Fruit fly (Drosophila melanogaster) whole organism, adult: ENCODE results near the gene Rad17.

Source experiments
- CG11617 ChIP-seq: fragments of 200-800 bp; sonication (Bioruptor generic); optimal IDR thresholded peaks from 2 replicates; lab custom pipeline; 2017; ENCODE audit warnings: mild to moderate bottlenecking, missing biosample characterization, missing genetic modification reagents, missing genetic modification characterization
- CG14711 ChIP-seq: fragments of 200-800 bp; sonication (Bioruptor generic); optimal IDR thresholded peaks from 2 replicates; lab custom pipeline; 2018; ENCODE audit warnings: missing biosample characterization, mild to moderate bottlenecking, missing genetic modification characterization, moderate library complexity
- CG1620 ChIP-seq: fragments of 200-800 bp; sonication (Bioruptor generic); optimal IDR thresholded peaks from 2 replicates; lab custom pipeline; 2016; ENCODE audit warnings: missing biosample characterization, missing genetic modification characterization
- Crg-1 ChIP-seq: fragments of 200-800 bp; sonication (Bioruptor generic); optimal IDR thresholded peaks from 2 replicates; lab custom pipeline; 2016; ENCODE audit warnings: missing biosample characterization, missing genetic modification characterization
- Hr96 ChIP-seq: fragments of 200-800 bp; sonication (Bioruptor generic); optimal IDR thresholded peaks from 2 replicates; lab custom pipeline; 2016; ENCODE audit warnings: missing biosample characterization, missing genetic modification characterization
- Mnt ChIP-seq: fragments of 200-800 bp; sonication (Bioruptor generic); optimal IDR thresholded peaks from 2 replicates; lab custom pipeline; 2016; ENCODE audit warnings: missing biosample characterization, mild to moderate bottlenecking, missing genetic modification characterization
- cic ChIP-seq: fragments of 200-800 bp; sonication (Bioruptor generic); optimal IDR thresholded peaks from 2 replicates; lab custom pipeline; 2017; ENCODE audit warnings: missing biosample characterization, mild to moderate bottlenecking, missing genetic modification characterization, moderate library complexity
- kay ChIP-seq: fragments of 200-800 bp; sonication (Bioruptor generic); peaks from one replicate; lab custom pipeline; 2016; ENCODE audit warnings: missing biosample characterization, missing genetic modification characterization, borderline replicate concordance
- pad ChIP-seq: fragments of 200-800 bp; sonication (Bioruptor generic); optimal IDR thresholded peaks from 3 replicates; lab custom pipeline; 2017; ENCODE audit warnings: missing biosample characterization, missing genetic modification characterization, mild to moderate bottlenecking, moderate library complexity, missing genetic modification reagents
- toe ChIP-seq: fragments of 200-800 bp; sonication (Bioruptor generic); optimal IDR thresholded peaks from 2 replicates; lab custom pipeline; 2016; ENCODE audit warnings: missing biosample characterization, missing genetic modification characterization

DNA sequence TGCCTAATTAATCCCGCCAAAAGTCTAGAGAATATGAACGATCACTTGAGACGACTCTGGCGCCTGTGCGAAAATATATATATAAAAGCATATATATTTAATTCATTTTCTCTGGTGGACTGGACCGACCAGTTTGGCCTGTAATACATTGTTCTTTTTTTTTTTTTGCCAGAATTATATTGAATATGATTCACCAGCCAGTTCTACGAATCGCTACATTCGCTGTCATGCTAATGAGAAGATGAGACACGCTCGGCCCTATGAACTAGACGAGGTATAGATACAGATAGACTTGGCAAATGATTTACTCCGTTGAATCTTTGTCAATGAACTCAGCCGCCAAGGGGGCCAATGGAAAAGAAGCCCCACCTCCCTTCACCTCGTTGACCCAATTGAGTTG is 24.3 kb upstream of the Rad17 start:
- TF ChIP-seq toe (GFP tag; lab: Kevin White, UChicago) (no peak), Mnt (no peak), CG14711 (tag; lab: Kevin White, UChicago) (no peak), CG1620 (GFP tag; lab: Kevin White, UChicago) (no peak), kay (no peak), pad (GFP tag; lab: Kevin White, UChicago) (no peak), cic (no peak), CG11617 (no peak), Crg-1 (GFP tag; lab: Kevin White, UChicago) (no peak), Hr96 (GFP tag; lab: Kevin White, UChicago) (no peak)
